Worm (Caenorhabditis elegans): ENCODE measurements around the gene tmem-184.

- TF ChIP-seq unc-62 (GFP tag; optimal IDR thresholded peaks at IDR 0.05) (no peak), F57C9.4 (tag; optimal IDR thresholded peaks at IDR 0.05) (no peak), pha-4 (tag; optimal IDR thresholded peaks at IDR 0.05) (no peak), cebp-2 (GFP tag; IDR thresholded peaks at IDR 0.05) (no peak), hrde-1 (tag; optimal IDR thresholded peaks at IDR 0.05; ENCODE audit: borderline replicate concordance) (no peak), egl-44 (GFP tag; IDR thresholded peaks at IDR 0.05) (no peak)
Measured at ce11 chrX:14671300-14671699, 35.4 kb downstream of the tmem-184 start.

All from whole organism, young adult.